In genomic region chr3L:3122688-3123316, dm6 we compare ENCODE assay signal across 4 fruit fly cellular contexts.
A peak's percentile ranks its signal among the peaks of the same experiment; 100 is the strongest.
TF ChIP-seq lines count a peak whose summit lies in the region.

No protein-coding gene starts in this region.

- no peak for TF ChIP-seq CTCF in whole organism, embryonic (GFP tag; optimal IDR thresholded peaks at IDR 0.05; lab: Kevin White, UChicago)

TF ChIP-seq in whole organism, 6 proteins besides CTCF, POLR2A, EP300 and RAD21:
- TF ChIP-seq CG8478 (optimal IDR thresholded peaks at IDR 0.05; lab: Kevin White, UChicago): no peak
- no peak for TF ChIP-seq psq (optimal IDR thresholded peaks at IDR 0.05; lab: Kevin White, UChicago)
- TF ChIP-seq EcR (GFP tag; optimal IDR thresholded peaks at IDR 0.05; lab: Kevin White, UChicago): peak; percentile 11 to 93

TF ChIP-seq in whole organism, embryonic, 481 proteins besides CTCF, POLR2A, EP300 and RAD21 (continues in another document):
- TF ChIP-seq cg (GFP tag; optimal IDR thresholded peaks at IDR 0.05; lab: Kevin White, UChicago) (no peak), CG18764 (GFP tag; optimal IDR thresholded peaks at IDR 0.05; lab: Kevin White, UChicago) (no peak), crol (GFP tag; IDR thresholded peaks at IDR 0.05; lab: Robert Waterston, UW) (peak; percentile 94), CG6254 (GFP tag; optimal IDR thresholded peaks at IDR 0.05; lab: Kevin White, UChicago) (peak; percentile 6), Pdp1 (GFP tag; optimal IDR thresholded peaks at IDR 0.05; lab: Kevin White, UChicago) (peak in 1 of 2 experiments; percentile 83), Fer1 (GFP tag; optimal IDR thresholded peaks at IDR 0.05; lab: Kevin White, UChicago) (peak; percentile 14), hkb (optimal IDR thresholded peaks at IDR 0.05; lab: Kevin White, UChicago) (no peak), hkb (GFP tag; IDR thresholded peaks at IDR 0.05; lab: Robert Waterston, UW) (0 out of 2 replicates have a peak, but pooled peaks have one; percentile 18), mirr (GFP tag; optimal IDR thresholded peaks at IDR 0.05; lab: Kevin White, UChicago) (peak; percentile 6), ci (GFP tag; IDR thresholded peaks at IDR 0.05; lab: Robert Waterston, UW) (0 out of 3 replicates have a peak, but pooled peaks have one; percentile 28), slbo (GFP tag; IDR thresholded peaks at IDR 0.05; lab: Robert Waterston, UW) (0 out of 2 replicates have a peak, but pooled peaks have one; percentile 3), Med (GFP tag; lab: Kevin White, UChicago) (peak; percentile 74), CG2199 (GFP tag; IDR thresholded peaks at IDR 0.05; lab: Robert Waterston, UW) (0 out of 3 replicates have a peak, but pooled peaks have one; percentile 26), CG9215 (GFP tag; IDR thresholded peaks at IDR 0.05; lab: Robert Waterston, UW) (no peak), zfh1 (GFP tag; IDR thresholded peaks at IDR 0.05; lab: Robert Waterston, UW) (no peak), gem (tag; optimal IDR thresholded peaks at IDR 0.05; lab: Kevin White, UChicago) (peak; percentile 54), CG17802 (tag; optimal IDR thresholded peaks at IDR 0.05; lab: Kevin White, UChicago) (peak; percentile 58), sisA (GFP tag; IDR thresholded peaks at IDR 0.05; lab: Robert Waterston, UW) (0 out of 2 replicates have a peak, but pooled peaks have one; percentile 4), z (GFP tag; IDR thresholded peaks at IDR 0.05; lab: Robert Waterston, UW) (0 out of 3 replicates have a peak, but pooled peaks have one; percentile 12), Deaf1 (tag; optimal IDR thresholded peaks at IDR 0.05; lab: Kevin White, UChicago) (peak; percentile 13), pita (GFP tag; optimal IDR thresholded peaks at IDR 0.05; lab: Kevin White, UChicago) (no peak), CG7372 (GFP tag; IDR thresholded peaks at IDR 0.05; lab: Robert Waterston, UW) (peak; percentile 52), MTF-1 (GFP tag; optimal IDR thresholded peaks at IDR 0.05; lab: Kevin White, UChicago; ENCODE audit: borderline replicate concordance) (peak; percentile 11), Optix (GFP tag; IDR thresholded peaks at IDR 0.05; lab: Robert Waterston, UW) (no peak), sr (GFP tag; IDR thresholded peaks at IDR 0.05; lab: Robert Waterston, UW) (peak; percentile 66), sug (tag; optimal IDR thresholded peaks at IDR 0.05; lab: Kevin White, UChicago) (peak; percentile 73), chinmo (GFP tag; IDR thresholded peaks at IDR 0.05; lab: Robert Waterston, UW; ENCODE audit: partially characterized antibody) (0 out of 4 replicates have a peak, but pooled peaks have one; percentile 42)

TF ChIP-seq in whole organism, prepupa, 60 proteins besides CTCF, POLR2A, EP300 and RAD21:
- peak; percentile 38 for TF ChIP-seq dsx (GFP tag; optimal IDR thresholded peaks at IDR 0.05; lab: Kevin White, UChicago; ENCODE audit: poor library complexity, severe bottlenecking)
- no peak for TF ChIP-seq CG6854 (GFP tag; optimal IDR thresholded peaks at IDR 0.05; lab: Kevin White, UChicago)
- TF ChIP-seq CG32006 (GFP tag; optimal IDR thresholded peaks at IDR 0.05; lab: Kevin White, UChicago): no peak
- peak; percentile 46 for TF ChIP-seq svp (GFP tag; lab: Kevin White, UChicago)
- TF ChIP-seq Eip78C (GFP tag; lab: Kevin White, UChicago): peak; percentile 56
- peak; percentile 92 for TF ChIP-seq Sox14 (GFP tag; optimal IDR thresholded peaks at IDR 0.05; lab: Kevin White, UChicago)

TF ChIP-seq in whole organism, pupa, 21 proteins besides CTCF, POLR2A, EP300 and RAD21:
- no peak for TF ChIP-seq CG15710 (tag; optimal IDR thresholded peaks at IDR 0.05; lab: Kevin White, UChicago)
- TF ChIP-seq CG9948 (tag; optimal IDR thresholded peaks at IDR 0.05; lab: Kevin White, UChicago): no peak
- TF ChIP-seq CG13204 (GFP tag; optimal IDR thresholded peaks at IDR 0.05; lab: Kevin White, UChicago): no peak
- peak; percentile 17; the same call in 1 of the 3 replicates for TF ChIP-seq CG4496 (GFP tag; IDR thresholded peaks at IDR 0.05; lab: Robert Waterston, UW)
- TF ChIP-seq CG34367 (tag; optimal IDR thresholded peaks at IDR 0.05; lab: Kevin White, UChicago): no peak
- TF ChIP-seq Ets98B (GFP tag; IDR thresholded peaks at IDR 0.05; lab: Robert Waterston, UW): no peak; the same call in 1 of the 2 replicates
- no peak for TF ChIP-seq CG10348 (GFP tag; IDR thresholded peaks at IDR 0.05; lab: Robert Waterston, UW)
- TF ChIP-seq CG8301 (tag; optimal IDR thresholded peaks at IDR 0.05; lab: Kevin White, UChicago): no peak
- no peak for TF ChIP-seq CG14655 (GFP tag; optimal IDR thresholded peaks at IDR 0.05; lab: Kevin White, UChicago)
- TF ChIP-seq CG32121 (GFP tag; IDR thresholded peaks at IDR 0.05; lab: Robert Waterston, UW): peak; percentile 31; the same call in 1 of the 2 replicates
- no peak for TF ChIP-seq fd96Ca (GFP tag; IDR thresholded peaks at IDR 0.05; lab: Robert Waterston, UW)
- no peak for TF ChIP-seq CG12605 (GFP tag; IDR thresholded peaks at IDR 0.05; lab: Robert Waterston, UW)
- peak; percentile 97 for TF ChIP-seq EcR (GFP tag; optimal IDR thresholded peaks at IDR 0.05; lab: Kevin White, UChicago)
TF ChIP-seq in whole organism, pupa: peak in this region for 3.
